Worm (Caenorhabditis elegans): ENCODE data around the gene cysl-3.

- TF ChIP-seq him-1 (tag; optimal IDR thresholded peaks at IDR 0.05): no peak
- no peak for TF ChIP-seq dao-5 (tag; optimal IDR thresholded peaks at IDR 0.05)
- TF ChIP-seq W03F9.2 (tag; optimal IDR thresholded peaks at IDR 0.05): no peak
Measured at ce11 chrV:3768270-3768669, 7.7 kb downstream of the cysl-3 start, which contains the start of gene R08E5.4.

All from whole organism, L4/young adult.